Fruit fly (Drosophila melanogaster): ENCODE measurements around the gene Cpr30B.

Gene Cpr30B

DNA sequence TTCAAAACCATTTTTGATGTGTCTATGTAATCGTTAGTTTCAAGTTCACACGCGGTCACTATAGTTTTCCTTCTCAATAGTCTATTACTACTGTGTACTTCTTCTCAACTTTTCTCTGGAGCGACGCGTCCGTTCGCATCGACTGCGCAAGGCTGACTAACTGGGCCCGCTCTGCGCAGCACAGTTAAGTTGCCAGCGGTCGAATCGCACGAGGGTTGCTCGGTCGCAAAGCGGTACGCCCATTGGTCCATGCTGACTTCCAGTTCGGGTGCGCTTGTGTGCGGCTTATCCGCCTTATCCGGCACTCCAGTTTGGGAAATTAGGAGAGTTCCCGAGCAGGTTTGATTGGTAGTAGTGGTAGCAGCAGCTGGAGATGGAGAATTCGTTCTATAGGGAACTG lies 38.9 kb downstream of the Cpr30B start, which contains the start of gene gcm:
TSS of gene gcm (minus strand) at position 164 of the 400 bp plus-strand sequence.
- TF ChIP-seq CG7101 (tag; optimal IDR thresholded peaks at IDR 0.05) (no peak), bab1 (GFP tag; optimal IDR thresholded peaks at IDR 0.05) (no peak), cnc (optimal IDR thresholded peaks at IDR 0.05) (no peak), Mnt (GFP tag; optimal IDR thresholded peaks at IDR 0.05) (no peak), CG14711 (tag; optimal IDR thresholded peaks at IDR 0.05) (no peak), CG1620 (GFP tag; optimal IDR thresholded peaks at IDR 0.05) (no peak), CG11617 (GFP tag; optimal IDR thresholded peaks at IDR 0.05) (no peak), CG5204 (GFP tag; optimal IDR thresholded peaks at IDR 0.05) (no peak), Hr96 (GFP tag; optimal IDR thresholded peaks at IDR 0.05) (no peak), toe (GFP tag; optimal IDR thresholded peaks at IDR 0.05) (no peak), pad (GFP tag; optimal IDR thresholded peaks at IDR 0.05) (no peak)

DNA sequence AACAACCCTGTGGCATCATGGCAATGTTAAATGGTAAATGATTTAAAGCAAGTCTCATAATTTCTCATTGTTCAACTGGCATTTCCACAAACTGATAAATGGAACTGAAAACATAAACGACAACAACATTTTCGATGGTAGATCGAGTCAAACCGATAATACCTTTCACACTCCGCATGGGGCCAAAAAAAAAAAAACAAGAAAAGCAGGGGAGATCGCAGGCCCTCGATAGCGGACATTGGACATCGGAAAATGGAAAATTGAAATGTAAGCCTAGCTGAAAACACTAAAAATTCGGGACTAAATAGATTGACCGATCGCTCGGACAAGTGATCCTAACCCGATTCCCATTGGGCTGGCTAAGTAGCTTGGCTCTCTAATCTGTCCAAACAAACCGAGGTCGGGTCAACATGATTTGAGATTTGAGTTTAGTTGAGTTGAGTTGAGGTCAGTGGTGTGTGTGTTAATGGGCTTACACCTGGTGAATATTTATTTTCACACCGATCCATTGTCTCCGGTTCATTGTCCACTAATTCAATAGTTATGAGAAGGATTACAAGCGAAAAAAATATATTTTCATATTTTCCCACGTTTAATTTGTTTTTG lies 41.5 kb downstream of the Cpr30B start:
- TF ChIP-seq Crg-1 (GFP tag; optimal IDR thresholded peaks at IDR 0.05): no peak
- no peak for TF ChIP-seq CG5204 (GFP tag; optimal IDR thresholded peaks at IDR 0.05)
- no peak for TF ChIP-seq CG7045 (GFP tag; optimal IDR thresholded peaks at IDR 0.05)
- TF ChIP-seq CG11617 (GFP tag; optimal IDR thresholded peaks at IDR 0.05): no peak
- TF ChIP-seq Mnt (GFP tag; optimal IDR thresholded peaks at IDR 0.05): no peak
- TF ChIP-seq bab1 (GFP tag; optimal IDR thresholded peaks at IDR 0.05): no peak
- no peak for TF ChIP-seq CG33017 (tag; optimal IDR thresholded peaks at IDR 0.05)
- TF ChIP-seq tj (GFP tag; optimal IDR thresholded peaks at IDR 0.05): no peak
- no peak for TF ChIP-seq CG1620 (GFP tag; optimal IDR thresholded peaks at IDR 0.05)
- TF ChIP-seq Clk (GFP tag; optimal IDR thresholded peaks at IDR 0.05): no peak

DNA sequence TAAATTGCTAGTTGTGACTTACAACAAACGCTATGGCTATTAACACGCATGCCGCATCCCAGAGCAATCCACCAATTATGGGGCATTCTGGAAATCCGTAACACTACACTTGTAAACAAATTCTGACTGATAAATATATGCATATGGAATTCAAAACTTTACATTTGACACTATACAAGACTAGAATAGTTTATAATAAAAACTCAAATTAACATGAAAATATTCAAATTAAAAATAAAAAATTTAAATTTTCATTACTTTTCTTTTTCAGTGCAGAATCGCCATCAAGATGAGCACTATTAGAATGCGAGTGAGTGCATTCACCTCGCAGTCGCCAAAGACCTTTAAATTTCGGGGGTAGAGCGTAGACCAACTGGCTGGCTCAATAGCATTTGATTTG lies 43.3 kb downstream of the Cpr30B start:
- TF ChIP-seq CG7045 (GFP tag; optimal IDR thresholded peaks at IDR 0.05): no peak
- TF ChIP-seq cic (GFP tag; optimal IDR thresholded peaks at IDR 0.05): no peak
- no peak for TF ChIP-seq cnc (optimal IDR thresholded peaks at IDR 0.05)
- no peak for TF ChIP-seq Hr96 (GFP tag; optimal IDR thresholded peaks at IDR 0.05)
- TF ChIP-seq tj (GFP tag; optimal IDR thresholded peaks at IDR 0.05): no peak
- no peak for TF ChIP-seq ovo (GFP tag; optimal IDR thresholded peaks at IDR 0.05)

DNA sequence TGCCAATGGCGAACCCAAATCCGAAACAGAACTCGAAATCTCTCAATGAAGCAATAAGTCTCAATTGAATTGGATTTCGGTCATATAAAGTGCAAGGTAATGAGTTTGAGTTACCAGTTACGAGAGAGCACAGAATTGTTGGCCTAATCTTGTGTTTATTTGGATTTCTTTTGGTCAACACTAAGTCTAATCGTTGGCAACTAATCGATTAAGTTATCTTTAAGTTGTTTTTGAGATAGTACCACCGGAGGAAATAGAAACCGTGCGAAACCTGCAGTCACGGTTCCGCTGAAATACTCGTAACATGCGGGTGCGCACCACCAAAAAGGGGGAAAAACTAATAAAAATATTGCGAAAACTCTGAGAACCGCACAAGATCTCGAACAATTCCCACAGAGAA lies 46.5 kb downstream of the Cpr30B start, which contains the start of gene CG3841:
TSS of gene CG3841 (plus strand) at position 301 of the 400 bp plus-strand sequence.
- no peak for TF ChIP-seq CG7045 (GFP tag; optimal IDR thresholded peaks at IDR 0.05)
- TF ChIP-seq cic (GFP tag; optimal IDR thresholded peaks at IDR 0.05): no peak
- no peak for TF ChIP-seq cnc (optimal IDR thresholded peaks at IDR 0.05)

DNA sequence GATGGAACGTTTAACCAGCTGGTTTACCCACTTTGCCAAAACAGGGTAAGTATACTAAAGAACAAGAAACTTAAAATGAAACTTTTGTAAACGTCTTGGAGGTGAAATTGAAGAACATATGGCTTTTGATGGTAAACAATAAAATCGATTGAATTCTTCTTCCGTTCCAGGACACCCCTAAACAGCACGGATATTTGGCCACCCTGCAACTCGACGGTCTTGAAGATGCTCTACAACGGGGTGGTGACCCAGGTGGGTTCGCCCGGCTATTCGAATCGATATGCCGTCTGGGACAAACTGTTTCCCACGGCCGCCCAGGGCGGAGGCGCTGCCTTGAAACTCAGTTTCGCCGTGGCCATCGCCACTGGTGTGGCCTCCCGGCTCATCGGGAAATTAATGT lies 48.5 kb downstream of the Cpr30B start:
- TF ChIP-seq pad (GFP tag; optimal IDR thresholded peaks at IDR 0.05) (no peak), CG11617 (GFP tag; optimal IDR thresholded peaks at IDR 0.05) (no peak), Crg-1 (GFP tag; optimal IDR thresholded peaks at IDR 0.05) (no peak), Hr96 (GFP tag; optimal IDR thresholded peaks at IDR 0.05) (no peak), cnc (optimal IDR thresholded peaks at IDR 0.05) (no peak)
